Worm (Caenorhabditis elegans) whole organism, L1 larva: ENCODE data around the gene clec-228.

ENCODE experiments used
- C34B4.2 ChIP-seq: sonication (generic microtip); optimal IDR thresholded peaks from 2 replicates; lab custom pipeline; 2017; ENCODE audit warnings: mild to moderate bottlenecking, missing genetic modification characterization, missing compliant biosample characterization
- Y116A8C.19 ChIP-seq: sonication (generic microtip); optimal IDR thresholded peaks from 2 replicates; lab custom pipeline; 2016; ENCODE audit warnings: missing compliant biosample characterization, missing genetic modification characterization, borderline replicate concordance
- alr-1 ChIP-seq: fragments of 200-800 bp; sonication (Bioruptor generic); optimal IDR thresholded peaks from 2 replicates; lab custom pipeline; 2018; ENCODE audit warnings: borderline replicate concordance, mild to moderate bottlenecking, missing genetic modification characterization, missing compliant biosample characterization
- ama-1 ChIP-seq: fragments of 150-350 bp; optimal IDR thresholded peaks from 2 replicates; lab custom pipeline; 2014
- ceh-63 ChIP-seq: fragments of 200-800 bp; sonication (Bioruptor generic); optimal IDR thresholded peaks from 2 replicates; lab custom pipeline; 2018; ENCODE audit warnings: mild to moderate bottlenecking, missing genetic modification characterization, missing compliant biosample characterization
- ceh-90 ChIP-seq: sonication (generic microtip); optimal IDR thresholded peaks from 2 replicates; lab custom pipeline; 2016; ENCODE audit warnings: missing genetic modification characterization, missing compliant biosample characterization
- dpl-1 ChIP-seq, 3 experiments: fragments of 150-350 bp in 2 of 3; sonication (generic microtip) in 1 of 3; optimal IDR thresholded peaks; 2 replicates each; lab custom pipeline; 2014 to 2017; ENCODE audit warnings: missing biosample characterization in 3 of 3, missing genetic modification characterization in 3 of 3, missing genetic modification reagents in 3 of 3
- dsc-1 ChIP-seq: sonication (generic microtip); optimal IDR thresholded peaks from 2 replicates; lab custom pipeline; 2016; ENCODE audit warnings: mild to moderate bottlenecking, missing genetic modification characterization, missing compliant biosample characterization
- efl-1 ChIP-seq, 4 experiments: fragments of 150-350 bp; optimal IDR thresholded peaks in 3 of 4; peaks in 1 of 4; 1 replicate in 1 of 4; 2 replicates in 3 of 4; lab custom pipeline; 2014; ENCODE audit warnings: missing biosample characterization in 2 of 4, missing genetic modification characterization in 2 of 4, missing genetic modification reagents in 2 of 4
- efl-3 ChIP-seq: fragments of 200-800 bp; sonication (Bioruptor generic); optimal IDR thresholded peaks from 2 replicates; lab custom pipeline; 2018; ENCODE audit warnings: mild to moderate bottlenecking, missing genetic modification characterization, missing compliant biosample characterization
- elt-2 ChIP-seq: sonication (generic microtip); optimal IDR thresholded peaks from 2 replicates; lab custom pipeline; 2016; ENCODE audit warnings: missing genetic modification characterization, mild to moderate bottlenecking, inconsistent platforms, missing compliant biosample characterization, missing genetic modification reagents
- elt-3 ChIP-seq, 6 experiments: fragments of 150-350 bp in 1 of 6; sonication (generic microtip); optimal IDR thresholded peaks; 2 replicates each; lab custom pipeline; 2017 to 2018; ENCODE audit warnings: missing biosample characterization in 6 of 6, missing genetic modification characterization in 6 of 6, inconsistent platforms in 1 of 6
- fkh-8 ChIP-seq: sonication (generic microtip); optimal IDR thresholded peaks from 2 replicates; lab custom pipeline; 2016; ENCODE audit warnings: mild to moderate bottlenecking, missing genetic modification characterization, missing compliant biosample characterization
- hlh-4 ChIP-seq: sonication (generic microtip); optimal IDR thresholded peaks from 2 replicates; lab custom pipeline; 2016; ENCODE audit warnings: mild to moderate bottlenecking, missing genetic modification characterization, missing compliant biosample characterization
- isw-1 ChIP-seq: fragments of 200-800 bp; sonication (Bioruptor generic); IDR thresholded peaks from 2 replicates; pipeline ENCODE4 v1.3.6; 2022; ENCODE audit warnings: missing genetic modification characterization, missing compliant biosample characterization
- jun-1 ChIP-seq: fragments of 150-350 bp; optimal IDR thresholded peaks from 2 replicates; lab custom pipeline; 2014; ENCODE audit warnings: missing biosample characterization, missing genetic modification reagents, missing genetic modification characterization
- mab-9 ChIP-seq: fragments of 200-800 bp; sonication (Bioruptor generic); IDR thresholded peaks from 2 replicates; pipeline ENCODE4 v1.3.6; 2022; ENCODE audit warnings: missing genetic modification reagents, missing genetic modification characterization, missing compliant biosample characterization
- mef-2 ChIP-seq: fragments of 150-350 bp; optimal IDR thresholded peaks from 2 replicates; lab custom pipeline; 2014; ENCODE audit warnings: missing biosample characterization, missing genetic modification characterization
- mep-1 ChIP-seq: fragments of 150-350 bp; optimal IDR thresholded peaks from 2 replicates; lab custom pipeline; 2014; ENCODE audit warnings: missing biosample characterization, missing genetic modification characterization
- nhr-20 ChIP-seq: sonication (generic microtip); optimal IDR thresholded peaks from 2 replicates; lab custom pipeline; 2016; ENCODE audit warnings: mild to moderate bottlenecking, missing genetic modification characterization, missing compliant biosample characterization
- nhr-237 ChIP-seq: fragments of 150-350 bp; optimal IDR thresholded peaks from 2 replicates; lab custom pipeline; 2014; ENCODE audit warnings: missing biosample characterization, missing genetic modification characterization
- nhr-47 ChIP-seq: sonication (generic microtip); optimal IDR thresholded peaks from 2 replicates; lab custom pipeline; 2016; ENCODE audit warnings: mild to moderate bottlenecking, missing genetic modification characterization, moderate library complexity, missing compliant biosample characterization
- nhr-71 ChIP-seq: sonication (generic microtip); optimal IDR thresholded peaks from 2 replicates; lab custom pipeline; 2016; ENCODE audit warnings: mild to moderate bottlenecking, missing genetic modification characterization, moderate library complexity, missing compliant biosample characterization
- nhr-85 ChIP-seq: sonication (generic microtip); peaks from one replicate; lab custom pipeline; 2016; ENCODE audit warnings: missing genetic modification characterization, inconsistent platforms, missing compliant biosample characterization
- nhr-90 ChIP-seq: sonication (generic microtip); optimal IDR thresholded peaks from 2 replicates; lab custom pipeline; 2016; ENCODE audit warnings: mild to moderate bottlenecking, missing genetic modification characterization, missing compliant biosample characterization; ENCODE audit not compliant: poor library complexity
- pax-3 ChIP-seq: fragments of 200-800 bp; sonication (Bioruptor generic); optimal IDR thresholded peaks from 2 replicates; lab custom pipeline; 2018; ENCODE audit warnings: mild to moderate bottlenecking, missing genetic modification characterization, moderate library complexity, missing compliant biosample characterization
- pqm-1 ChIP-seq: sonication (generic microtip); optimal IDR thresholded peaks from 3 replicates; lab custom pipeline; 2017; ENCODE audit warnings: missing biosample characterization, missing genetic modification characterization
- skn-1 ChIP-seq: fragments of 150-350 bp; optimal IDR thresholded peaks from 2 replicates; lab custom pipeline; 2014; ENCODE audit warnings: missing biosample characterization, missing genetic modification characterization
- snu-23 ChIP-seq: sonication (generic microtip); optimal IDR thresholded peaks from 2 replicates; lab custom pipeline; 2016; ENCODE audit warnings: missing genetic modification characterization, missing compliant biosample characterization
- sox-4 ChIP-seq: sonication (generic microtip); optimal IDR thresholded peaks from 2 replicates; lab custom pipeline; 2016; ENCODE audit warnings: missing genetic modification characterization, missing compliant biosample characterization
- sptf-1 ChIP-seq: fragments of 150-350 bp; optimal IDR thresholded peaks from 2 replicates; lab custom pipeline; 2014; ENCODE audit warnings: missing biosample characterization, missing genetic modification characterization
- tlp-1 ChIP-seq: fragments of 150-350 bp; optimal IDR thresholded peaks from 2 replicates; lab custom pipeline; 2014; ENCODE audit warnings: missing biosample characterization, missing genetic modification characterization
- unc-30 ChIP-seq: sonication (generic microtip); optimal IDR thresholded peaks from 2 replicates; lab custom pipeline; 2017; ENCODE audit warnings: missing biosample characterization, missing genetic modification characterization
- unc-62 ChIP-seq: fragments of 150-350 bp; optimal IDR thresholded peaks from 2 replicates; lab custom pipeline; 2014; ENCODE audit warnings: missing biosample characterization, missing genetic modification reagents, missing genetic modification characterization
- ztf-11 ChIP-seq, 2 experiments: sonication (generic microtip); optimal IDR thresholded peaks; 2 replicates each; lab custom pipeline; 2016 to 2017; ENCODE audit warnings: missing genetic modification characterization in 2 of 2, missing biosample characterization in 1 of 2, missing compliant biosample characterization in 1 of 2
- ztf-4 ChIP-seq: fragments of 150-350 bp; optimal IDR thresholded peaks from 2 replicates; lab custom pipeline; 2014; ENCODE audit warnings: missing biosample characterization, missing genetic modification characterization

clec-228 gene

ce11 chrV:15310780-15311179 lies 28.5 kb downstream of the clec-228 start, which contains the start of gene irld-62:
Gene irld-62, plus strand, starts transcription at chrV:15311080.
- TF ChIP-seq nhr-85 (tag; lab: Kevin White, UChicago) = no peak
- no peak for TF ChIP-seq ama-1 (lab: Kevin White, UChicago)
- TF ChIP-seq isw-1 (GFP tag; lab: Robert Waterston, UW) = no peak
- TF ChIP-seq elt-3 (tag; optimal IDR thresholded peaks at IDR 0.05; lab: Kevin White, UChicago) = no peak
- TF ChIP-seq tlp-1 (tag; lab: Kevin White, UChicago) = no peak
- no peak for TF ChIP-seq ztf-11 (tag; optimal IDR thresholded peaks at IDR 0.05; lab: Kevin White, UChicago)
- no peak for TF ChIP-seq dpl-1 (GFP tag; optimal IDR thresholded peaks at IDR 0.05; lab: Kevin White, UChicago)
- no peak for TF ChIP-seq unc-62 (GFP tag; lab: Kevin White, UChicago)
- TF ChIP-seq efl-3 (GFP tag; lab: Kevin White, UChicago) = no peak
- no peak for TF ChIP-seq mef-2
- TF ChIP-seq ceh-90 = no peak
- no peak for TF ChIP-seq nhr-90 (tag; lab: Kevin White, UChicago)

- TF ChIP-seq alr-1 (tag; lab: Kevin White, UChicago) (no peak), nhr-71 (peak; percentile 47), nhr-237 (tag; lab: Kevin White, UChicago) (no peak), nhr-47 (tag; lab: Kevin White, UChicago) (peak; percentile 42), skn-1 (no peak), fkh-8 (tag; lab: Kevin White, UChicago) (peak; percentile 64), hlh-4 (tag; lab: Kevin White, UChicago) (peak; percentile 98), jun-1 (tag; lab: Kevin White, UChicago) (no peak)
- TF ChIP-seq, all 84 proteins: peak for 4
Observed at ce11 chrV:15309011-15309410, 30.3 kb downstream of the clec-228 start, which contains the start of gene srz-10. Gene srz-10, minus strand, starts transcription at chrV:15309098.

ce11 chrV:15306745-15307144 lies 32.5 kb downstream of the clec-228 start, which contains the start of gene T26H8.4:
Gene T26H8.4, minus strand, starts transcription at chrV:15306845.
- peak; percentile 66 for TF ChIP-seq pax-3 (tag; lab: Kevin White, UChicago)
- no peak for TF ChIP-seq dsc-1 (tag; lab: Kevin White, UChicago)

- TF ChIP-seq pax-3 (tag; lab: Kevin White, UChicago) (peak; percentile 46), sox-4 (tag; lab: Kevin White, UChicago) (no peak)
Observed at ce11 chrV:15305502-15305901, 33.8 kb downstream of the clec-228 start, which contains the start of gene T26H8.5. Gene T26H8.5, minus strand, starts transcription at chrV:15305602.

- TF ChIP-seq ztf-4 (no peak), pax-3 (tag; lab: Kevin White, UChicago) (peak; percentile 67), ama-1 (lab: Kevin White, UChicago) (no peak), nhr-47 (tag; lab: Kevin White, UChicago) (no peak)
Observed at ce11 chrV:15303625-15304024, 35.6 kb downstream of the clec-228 start, which contains the start of gene srx-48. Gene srx-48, minus strand, starts transcription at chrV:15303725.

- TF ChIP-seq fkh-8 (tag; lab: Kevin White, UChicago) (no peak), tlp-1 (tag; lab: Kevin White, UChicago) (peak; percentile 83), efl-1 (optimal IDR thresholded peaks at IDR 0.05; lab: Kevin White, UChicago) (no peak), efl-1 (GFP tag; optimal IDR thresholded peaks at IDR 0.05 in 1 of 2; lab: Kevin White, UChicago) (peak in 1 of 2 experiments; percentile 37), nhr-90 (tag; lab: Kevin White, UChicago) (peak; percentile 19), sox-4 (tag; lab: Kevin White, UChicago) (no peak), ceh-63 (GFP tag; lab: Kevin White, UChicago) (no peak), mab-9 (GFP tag; lab: Robert Waterston, UW) (no peak), unc-62 (GFP tag; lab: Kevin White, UChicago) (no peak), C34B4.2 (tag; lab: Kevin White, UChicago) (no peak), Y116A8C.19 (no peak), efl-3 (GFP tag; lab: Kevin White, UChicago) (no peak), jun-1 (tag; lab: Kevin White, UChicago) (peak; percentile 75), snu-23 (GFP tag; lab: Kevin White, UChicago) (no peak), nhr-71 (peak; percentile 30), ceh-90 (no peak), mep-1 (tag; lab: Kevin White, UChicago) (no peak), pax-3 (tag; lab: Kevin White, UChicago) (peak; percentile 88), nhr-20 (tag; lab: Kevin White, UChicago) (peak; percentile 52), sptf-1 (no peak), pqm-1 (tag; lab: Kevin White, UChicago) (peak; percentile 90), mef-2 (no peak), unc-30 (tag; lab: Kevin White, UChicago) (no peak), elt-2 (tag; lab: Kevin White, UChicago) (peak; percentile 100)
Observed at ce11 chrV:15298597-15298996, 40.7 kb downstream of the clec-228 start, which contains the start of gene cpr-3. Gene cpr-3, minus strand, starts transcription at chrV:15298700.
